Worm (Caenorhabditis elegans) whole organism, midembryonic: ENCODE measurements around the gene C25H3.17.

Experiments used
- flt-1 ChIP-seq: fragments of 200-800 bp; sonication (Bioruptor generic); IDR thresholded peaks from 2 replicates; pipeline ENCODE4 v1.3.6; 2022; ENCODE audit warnings: missing genetic modification characterization, missing compliant biosample characterization
- klf-2 ChIP-seq: fragments of 200-800 bp; sonication (Bioruptor generic); conservative IDR thresholded peaks from 2 replicates; pipeline ENCODE4 v1.3.6; 2022; ENCODE audit warnings: missing genetic modification reagents, missing genetic modification characterization, missing compliant biosample characterization
- ref-1 ChIP-seq: fragments of 200-800 bp; sonication (Bioruptor generic); conservative IDR thresholded peaks from 2 replicates; pipeline ENCODE4 v1.3.6; 2022; ENCODE audit warnings: missing genetic modification reagents, missing genetic modification characterization, missing compliant biosample characterization
- ztf-29 ChIP-seq: fragments of 200-800 bp; sonication (Bioruptor generic); IDR thresholded peaks from 2 replicates; pipeline ENCODE4 v1.3.6; 2022; ENCODE audit warnings: missing genetic modification reagents, missing genetic modification characterization, missing compliant biosample characterization

DNA sequence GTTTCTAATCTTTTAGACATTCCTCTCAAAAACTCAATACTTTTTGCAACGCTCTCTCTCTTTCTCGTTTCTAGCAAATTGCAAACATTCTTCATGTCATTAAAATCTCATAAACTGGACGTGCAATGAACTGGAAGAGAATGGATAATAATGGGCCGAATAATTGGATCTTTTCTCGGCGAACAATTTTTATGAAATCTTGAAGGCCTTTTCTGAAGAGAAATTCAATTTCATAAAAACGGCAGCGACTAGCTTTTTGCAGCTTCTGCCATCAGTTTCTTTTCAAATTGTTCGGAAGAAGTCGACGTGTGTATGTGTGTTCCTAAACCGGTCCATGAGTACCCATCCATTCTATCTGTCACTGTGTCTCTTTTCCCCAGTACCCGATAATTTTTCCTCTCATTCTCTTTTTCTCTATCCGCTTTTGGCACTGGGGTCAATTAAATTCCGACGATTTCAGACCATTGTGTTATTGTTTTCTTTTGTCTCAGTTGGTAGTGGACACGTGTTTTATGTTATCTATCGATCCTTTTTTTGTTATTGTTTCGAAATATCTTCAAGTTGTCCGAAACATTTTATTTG lies 33.2 kb upstream of the C25H3.17 start:
- TF ChIP-seq ref-1 (no peak), flt-1 (GFP tag; lab: Robert Waterston, UW) (no peak), ztf-29 (GFP tag; lab: Robert Waterston, UW) (no peak), klf-2 (no peak)
